Fruit fly (Drosophila melanogaster): ENCODE data around the gene tna.

- TF ChIP-seq dmrt93B (GFP tag; optimal IDR thresholded peaks at IDR 0.05) (no peak), rgr (GFP tag; optimal IDR thresholded peaks at IDR 0.05) (no peak), sage (GFP tag; optimal IDR thresholded peaks at IDR 0.05) (no peak), woc (GFP tag; optimal IDR thresholded peaks at IDR 0.05) (no peak), OdsH (GFP tag; optimal IDR thresholded peaks at IDR 0.05) (no peak), psq (GFP tag; optimal IDR thresholded peaks at IDR 0.05) (no peak), dl (GFP tag; optimal IDR thresholded peaks at IDR 0.05; ENCODE audit: insufficient read depth in 1 of 2, partially characterized antibody in 2 of 2) (no peak), Abd-B (GFP tag; optimal IDR thresholded peaks at IDR 0.05) (no peak)
Observed at dm6 chr3L:10867380-10867648, 32.0 kb downstream of the tna start.
